Fruit fly (Drosophila melanogaster): ENCODE data around the gene Fpgs2.

Gene Fpgs2

dm6 chr2L:3872283-3872682 lies 41.8 kb downstream of the Fpgs2 start, which contains the start of gene CG31957 (continued):
- TF ChIP-seq Gsc (GFP tag; IDR thresholded peaks at IDR 0.05) (no peak), HLH54F (GFP tag; optimal IDR thresholded peaks at IDR 0.05) (peak; percentile 54), Stat92E (GFP tag; optimal IDR thresholded peaks at IDR 0.05) (no peak), CG11504 (tag; optimal IDR thresholded peaks at IDR 0.05) (no peak), CG4404 (GFP tag; IDR thresholded peaks at IDR 0.05) (no peak), CG1529 (GFP tag; optimal IDR thresholded peaks at IDR 0.05) (no peak), sc (optimal IDR thresholded peaks at IDR 0.05) (no peak), sc (GFP tag; optimal IDR thresholded peaks at IDR 0.05) (no peak), toy (GFP tag; IDR thresholded peaks at IDR 0.05) (no peak), CG12391 (tag; optimal IDR thresholded peaks at IDR 0.05) (peak; percentile 54), vfl (GFP tag; optimal IDR thresholded peaks at IDR 0.05) (peak; percentile 73), lab (GFP tag; optimal IDR thresholded peaks at IDR 0.05) (no peak), CG10431 (GFP tag; optimal IDR thresholded peaks at IDR 0.05) (no peak), so (GFP tag; IDR thresholded peaks at IDR 0.05) (no peak), lov (optimal IDR thresholded peaks at IDR 0.05) (no peak), lov (GFP tag; IDR thresholded peaks at IDR 0.05) (no peak), eve (GFP tag; optimal IDR thresholded peaks at IDR 0.05) (no peak), Hr51 (GFP tag; optimal IDR thresholded peaks at IDR 0.05) (peak in 1 of 2 experiments; percentile 83), Ravus (GFP tag; IDR thresholded peaks at IDR 0.05) (no peak), CG2116 (GFP tag; optimal IDR thresholded peaks at IDR 0.05) (peak; percentile 84), CG14441 (GFP tag; IDR thresholded peaks at IDR 0.05) (peak; percentile 34; the same call in 1 of the 2 replicates), CG2202 (tag; optimal IDR thresholded peaks at IDR 0.05) (no peak), wor (GFP tag; IDR thresholded peaks at IDR 0.05) (no peak), chm (GFP tag; IDR thresholded peaks at IDR 0.05) (no peak), abd-A (tag; optimal IDR thresholded peaks at IDR 0.05) (no peak), Gug (GFP tag; IDR thresholded peaks at IDR 0.05) (peak; percentile 45; the same call in 2 of the 4 replicates), tio (GFP tag; optimal IDR thresholded peaks at IDR 0.05) (no peak), NK7.1 (GFP tag; optimal IDR thresholded peaks at IDR 0.05) (no peak), mld (GFP tag; IDR thresholded peaks at IDR 0.05; ENCODE audit: partially characterized antibody) (peak; percentile 71), knrl (GFP tag; IDR thresholded peaks at IDR 0.05; ENCODE audit: partially characterized antibody) (peak; percentile 89), CG3281 (GFP tag; optimal IDR thresholded peaks at IDR 0.05) (no peak), CG30020 (tag; optimal IDR thresholded peaks at IDR 0.05) (no peak), Hmr (GFP tag; optimal IDR thresholded peaks at IDR 0.05) (peak; percentile 74), Hr39 (optimal IDR thresholded peaks at IDR 0.05) (no peak), Fer3 (tag; optimal IDR thresholded peaks at IDR 0.05) (no peak), exex (tag; optimal IDR thresholded peaks at IDR 0.05) (no peak), cwo (GFP tag; optimal IDR thresholded peaks at IDR 0.05) (no peak), Dip3 (GFP tag; optimal IDR thresholded peaks at IDR 0.05) (peak; percentile 48), CG6854 (GFP tag; optimal IDR thresholded peaks at IDR 0.05) (no peak), CG15011 (GFP tag; optimal IDR thresholded peaks at IDR 0.05) (no peak), dan (GFP tag; IDR thresholded peaks at IDR 0.05) (no peak), CG34224 (GFP tag; IDR thresholded peaks at IDR 0.05; ENCODE audit: partially characterized antibody) (peak; percentile 95), CG6813 (GFP tag; optimal IDR thresholded peaks at IDR 0.05) (no peak), CoRest (tag; optimal IDR thresholded peaks at IDR 0.05) (peak; percentile 28), CG13775 (GFP tag; optimal IDR thresholded peaks at IDR 0.05) (peak; percentile 24), fu2 (GFP tag; optimal IDR thresholded peaks at IDR 0.05) (peak; percentile 74), chinmo (GFP tag; IDR thresholded peaks at IDR 0.05; ENCODE audit: partially characterized antibody) (peak; percentile 74; the same call in 1 of the 4 replicates), twi (tag; optimal IDR thresholded peaks at IDR 0.05) (peak; percentile 4), CG12769 (tag; optimal IDR thresholded peaks at IDR 0.05) (no peak), CG32772 (GFP tag; IDR thresholded peaks at IDR 0.05) (peak; percentile 11; the same call in 1 of the 2 replicates), Xrp1 (GFP tag; IDR thresholded peaks at IDR 0.05) (no peak; the same call in 1 of the 2 replicates)

Data from whole organism, embryonic.